Worm (Caenorhabditis elegans) whole organism, L4 larva: ENCODE data around the gene F35F11.2.

Source experiments
- T26A8.4 ChIP-seq: fragments of 200-800 bp; sonication (Bioruptor generic); IDR thresholded peaks from 2 replicates; pipeline ENCODE4 v1.3.6; 2022; ENCODE audit warnings: missing genetic modification characterization, missing compliant biosample characterization
- Y105C5A.15 ChIP-seq: fragments of 200-800 bp; sonication (Bioruptor generic); IDR thresholded peaks from 2 replicates; pipeline ENCODE4 v1.3.6; 2022; ENCODE audit warnings: missing genetic modification characterization, missing compliant biosample characterization
- Y48G9A.11 ChIP-seq: fragments of 200-800 bp; sonication (Bioruptor generic); IDR thresholded peaks from 2 replicates; pipeline ENCODE4 v1.3.6; 2022; ENCODE audit warnings: missing genetic modification reagents, missing genetic modification characterization, missing compliant biosample characterization
- Y75B8A.6 ChIP-seq: fragments of 200-800 bp; sonication (Bioruptor generic); IDR thresholded peaks from 2 replicates; pipeline ENCODE4 v1.3.6; 2022; ENCODE audit warnings: missing genetic modification reagents, missing genetic modification characterization, missing compliant biosample characterization
- ZK337.2 ChIP-seq: fragments of 200-800 bp; sonication (Bioruptor generic); IDR thresholded peaks from 2 replicates; pipeline ENCODE4 v1.3.6; 2022; ENCODE audit warnings: missing genetic modification reagents, missing genetic modification characterization, missing compliant biosample characterization
- aly-2 ChIP-seq: sonication (generic microtip); optimal IDR thresholded peaks from 2 replicates; lab custom pipeline; 2018; ENCODE audit warnings: missing biosample characterization, missing genetic modification characterization
- ceh-20 ChIP-seq: fragments of 200-800 bp; sonication (Bioruptor generic); IDR thresholded peaks from 2 replicates; pipeline ENCODE4 v1.3.6; 2022; ENCODE audit warnings: missing genetic modification reagents, missing genetic modification characterization, missing compliant biosample characterization
- daf-12 ChIP-seq: fragments of 150-350 bp; optimal IDR thresholded peaks from 2 replicates; lab custom pipeline; 2014; ENCODE audit warnings: missing biosample characterization, missing genetic modification reagents, missing genetic modification characterization
- daf-8 ChIP-seq: fragments of 200-800 bp; sonication (Bioruptor generic); IDR thresholded peaks from 2 replicates; pipeline ENCODE4 v1.3.6; 2022; ENCODE audit warnings: missing genetic modification characterization, missing compliant biosample characterization
- duxl-1 ChIP-seq: sonication (generic microtip); optimal IDR thresholded peaks from 2 replicates; lab custom pipeline; 2016; ENCODE audit warnings: mild to moderate bottlenecking, missing genetic modification characterization, moderate library complexity, missing compliant biosample characterization; ENCODE audit not compliant: poor library complexity
- dve-1 ChIP-seq: sonication (generic microtip); optimal IDR thresholded peaks from 2 replicates; lab custom pipeline; 2017; ENCODE audit warnings: antibody characterized with exemption, mild to moderate bottlenecking, missing genetic modification characterization, missing compliant biosample characterization; ENCODE audit not compliant: insufficient read depth
- egl-43 ChIP-seq: fragments of 200-800 bp; sonication (Bioruptor generic); IDR thresholded peaks from 2 replicates; pipeline ENCODE4 v1.3.6; 2022; ENCODE audit warnings: missing genetic modification reagents, missing genetic modification characterization, missing compliant biosample characterization
- fos-1 ChIP-seq: fragments of 150-350 bp; optimal IDR thresholded peaks from 2 replicates; lab custom pipeline; 2014; ENCODE audit warnings: missing biosample characterization, missing genetic modification characterization
- gei-8 ChIP-seq: fragments of 200-800 bp; sonication (Bioruptor generic); optimal IDR thresholded peaks from 2 replicates; lab custom pipeline; 2018; ENCODE audit warnings: mild to moderate bottlenecking, missing genetic modification characterization, missing compliant biosample characterization
- hlh-11 ChIP-seq: fragments of 200-800 bp; sonication (Bioruptor generic); optimal IDR thresholded peaks from 2 replicates; lab custom pipeline; 2018; ENCODE audit warnings: mild to moderate bottlenecking, missing genetic modification characterization, missing compliant biosample characterization
- hlh-30 ChIP-seq: sonication (generic microtip); optimal IDR thresholded peaks from 2 replicates; lab custom pipeline; 2017; ENCODE audit warnings: antibody characterized with exemption, mild to moderate bottlenecking, missing genetic modification characterization, missing compliant biosample characterization; ENCODE audit not compliant: insufficient read depth
- jun-1 ChIP-seq: fragments of 150-350 bp; optimal IDR thresholded peaks from 2 replicates; lab custom pipeline; 2014; ENCODE audit warnings: missing biosample characterization, missing genetic modification reagents, missing genetic modification characterization
- lsy-2 ChIP-seq, 2 experiments: fragments of 150-350 bp in 1 of 2; sonication (generic microtip) in 1 of 2; optimal IDR thresholded peaks; 2 replicates each; lab custom pipeline; 2014 to 2017; ENCODE audit warnings: missing biosample characterization in 2 of 2, missing genetic modification characterization in 2 of 2
- madf-5 ChIP-seq, 2 experiments: fragments of 200-800 bp; sonication (Bioruptor generic); IDR thresholded peaks; 2 replicates each; pipeline ENCODE4 v1.3.6; 2022; ENCODE audit warnings: missing compliant biosample characterization in 2 of 2, missing genetic modification characterization in 2 of 2
- madf-9 ChIP-seq: fragments of 200-800 bp; sonication (Bioruptor generic); conservative IDR thresholded peaks from 2 replicates; pipeline ENCODE4 v1.3.6; 2022; ENCODE audit warnings: missing genetic modification reagents, missing genetic modification characterization, missing compliant biosample characterization
- mdl-1 ChIP-seq, 2 experiments: fragments of 150-350 bp in 1 of 2; sonication (generic microtip) in 1 of 2; optimal IDR thresholded peaks; 2 replicates each; lab custom pipeline; 2014 to 2017; ENCODE audit warnings: missing biosample characterization in 2 of 2, missing genetic modification characterization in 2 of 2
- mdt-29 ChIP-seq: fragments of 200-800 bp; sonication (Bioruptor generic); IDR thresholded peaks from 2 replicates; pipeline ENCODE4 v1.3.6; 2022; ENCODE audit warnings: missing genetic modification reagents, missing genetic modification characterization, missing compliant biosample characterization
- mep-1 ChIP-seq: fragments of 150-350 bp; sonication (generic microtip); optimal IDR thresholded peaks from 3 replicates; lab custom pipeline; 2014; ENCODE audit warnings: missing biosample characterization, missing genetic modification characterization
- mes-2 ChIP-seq: sonication (generic microtip); optimal IDR thresholded peaks from 2 replicates; lab custom pipeline; 2016; ENCODE audit warnings: missing genotype, mild to moderate bottlenecking, missing genetic modification characterization, missing compliant biosample characterization; ENCODE audit not compliant: poor library complexity, severe bottlenecking
- mxl-2 ChIP-seq: fragments of 200-800 bp; sonication (Bioruptor generic); conservative IDR thresholded peaks from 2 replicates; pipeline ENCODE4 v1.3.6; 2022; ENCODE audit warnings: missing genetic modification reagents, missing genetic modification characterization, missing compliant biosample characterization
- mxl-3 ChIP-seq: fragments of 200-800 bp; sonication (Bioruptor generic); optimal IDR thresholded peaks from 2 replicates; lab custom pipeline; 2018; ENCODE audit warnings: mild to moderate bottlenecking, missing genetic modification characterization, missing compliant biosample characterization
- nhr-10 ChIP-seq: fragments of 150-350 bp; optimal IDR thresholded peaks from 2 replicates; lab custom pipeline; 2014; ENCODE audit warnings: missing biosample characterization, missing genetic modification characterization
- nhr-11 ChIP-seq: fragments of 150-350 bp; optimal IDR thresholded peaks from 2 replicates; lab custom pipeline; 2014; ENCODE audit warnings: missing biosample characterization, missing genetic modification characterization
- nhr-111 ChIP-seq: fragments of 200-800 bp; sonication (Bioruptor generic); optimal IDR thresholded peaks from 2 replicates; lab custom pipeline; 2018; ENCODE audit warnings: mild to moderate bottlenecking, missing genetic modification characterization, missing compliant biosample characterization
- nhr-25 ChIP-seq: sonication (generic microtip); optimal IDR thresholded peaks from 2 replicates; lab custom pipeline; 2017; ENCODE audit warnings: missing genetic modification characterization, mild to moderate bottlenecking, missing compliant biosample characterization, antibody characterized with exemption, moderate library complexity, borderline replicate concordance; ENCODE audit not compliant: insufficient read depth
- nhr-28 ChIP-seq: fragments of 150-350 bp; optimal IDR thresholded peaks from 2 replicates; lab custom pipeline; 2014; ENCODE audit warnings: missing biosample characterization, missing genetic modification characterization
- nhr-41 ChIP-seq: fragments of 200-800 bp; sonication (Bioruptor generic); IDR thresholded peaks from 2 replicates; pipeline ENCODE4 v1.3.6; 2022; ENCODE audit warnings: missing genetic modification reagents, missing genetic modification characterization, missing compliant biosample characterization
- nhr-48 ChIP-seq: sonication (generic microtip); optimal IDR thresholded peaks from 2 replicates; lab custom pipeline; 2016; ENCODE audit warnings: mild to moderate bottlenecking, missing genetic modification characterization, missing compliant biosample characterization
- nhr-76 ChIP-seq: fragments of 150-350 bp; optimal IDR thresholded peaks from 2 replicates; lab custom pipeline; 2014; ENCODE audit warnings: missing biosample characterization, missing genetic modification characterization
- nhr-77 ChIP-seq: fragments of 150-350 bp; optimal IDR thresholded peaks from 2 replicates; lab custom pipeline; 2014; ENCODE audit warnings: missing biosample characterization, missing genetic modification characterization
- pha-4 ChIP-seq, 2 experiments: fragments of 150-350 bp in 1 of 2; fragments of 200-800 bp in 1 of 2; sonication (Bioruptor generic) in 1 of 2; IDR thresholded peaks in 1 of 2; optimal IDR thresholded peaks in 1 of 2; 2 replicates each; pipeline versions ENCODE4 v1.3.6 to Lab custom; 2014 to 2022; ENCODE audit warnings: missing genetic modification characterization in 2 of 2, missing genetic modification reagents in 2 of 2, missing biosample characterization in 1 of 2, missing compliant biosample characterization in 1 of 2
- php-3 ChIP-seq: fragments of 200-800 bp; sonication (Bioruptor generic); IDR thresholded peaks from 2 replicates; pipeline ENCODE4 v1.3.6; 2022; ENCODE audit warnings: missing genetic modification reagents, missing genetic modification characterization, missing compliant biosample characterization
- pqm-1 ChIP-seq: sonication (generic microtip); optimal IDR thresholded peaks from 2 replicates; lab custom pipeline; 2017; ENCODE audit warnings: missing biosample characterization, missing genetic modification characterization
- saeg-2 ChIP-seq: fragments of 200-800 bp; sonication (Bioruptor generic); IDR thresholded peaks from 2 replicates; pipeline ENCODE4 v1.3.6; 2022; ENCODE audit warnings: missing genetic modification reagents, missing genetic modification characterization, missing compliant biosample characterization
- set-16 ChIP-seq: fragments of 200-800 bp; sonication (Bioruptor generic); IDR thresholded peaks from 2 replicates; pipeline ENCODE4 v1.3.6; 2022; ENCODE audit warnings: missing genetic modification reagents, missing genetic modification characterization, missing compliant biosample characterization
- tag-97 ChIP-seq: fragments of 200-800 bp; sonication (Bioruptor generic); IDR thresholded peaks from 2 replicates; pipeline ENCODE4 v1.3.6; 2022; ENCODE audit warnings: missing genetic modification characterization, missing compliant biosample characterization
- tra-1 ChIP-seq: fragments of 200-800 bp; sonication (Bioruptor generic); IDR thresholded peaks from 2 replicates; pipeline ENCODE4 v1.3.6; 2022; ENCODE audit warnings: missing genetic modification reagents, missing genetic modification characterization, missing compliant biosample characterization
- unc-62 ChIP-seq, 3 experiments: fragments of 150-350 bp in 1 of 3; sonication (generic microtip); optimal IDR thresholded peaks in 2 of 3; peaks in 1 of 3; 1 replicate in 1 of 3; 2 replicates in 2 of 3; lab custom pipeline; 2014 to 2017; ENCODE audit warnings: missing biosample characterization in 3 of 3, missing genetic modification characterization in 3 of 3, missing genetic modification reagents in 3 of 3, missing genotype in 1 of 3
- vab-7 ChIP-seq: fragments of 200-800 bp; sonication (Bioruptor generic); IDR thresholded peaks from 2 replicates; pipeline ENCODE4 v1.3.6; 2022; ENCODE audit warnings: missing genetic modification reagents, missing genetic modification characterization, missing compliant biosample characterization
- zfp-3 ChIP-seq: fragments of 200-800 bp; sonication (Bioruptor generic); conservative IDR thresholded peaks from 2 replicates; pipeline ENCODE4 v1.3.6; 2022; ENCODE audit warnings: missing genetic modification reagents, missing genetic modification characterization, missing compliant biosample characterization
- ztf-7 ChIP-seq: fragments of 150-350 bp; optimal IDR thresholded peaks from 2 replicates; lab custom pipeline; 2014; ENCODE audit warnings: missing biosample characterization, missing genetic modification characterization

F35F11.2 gene

DNA sequence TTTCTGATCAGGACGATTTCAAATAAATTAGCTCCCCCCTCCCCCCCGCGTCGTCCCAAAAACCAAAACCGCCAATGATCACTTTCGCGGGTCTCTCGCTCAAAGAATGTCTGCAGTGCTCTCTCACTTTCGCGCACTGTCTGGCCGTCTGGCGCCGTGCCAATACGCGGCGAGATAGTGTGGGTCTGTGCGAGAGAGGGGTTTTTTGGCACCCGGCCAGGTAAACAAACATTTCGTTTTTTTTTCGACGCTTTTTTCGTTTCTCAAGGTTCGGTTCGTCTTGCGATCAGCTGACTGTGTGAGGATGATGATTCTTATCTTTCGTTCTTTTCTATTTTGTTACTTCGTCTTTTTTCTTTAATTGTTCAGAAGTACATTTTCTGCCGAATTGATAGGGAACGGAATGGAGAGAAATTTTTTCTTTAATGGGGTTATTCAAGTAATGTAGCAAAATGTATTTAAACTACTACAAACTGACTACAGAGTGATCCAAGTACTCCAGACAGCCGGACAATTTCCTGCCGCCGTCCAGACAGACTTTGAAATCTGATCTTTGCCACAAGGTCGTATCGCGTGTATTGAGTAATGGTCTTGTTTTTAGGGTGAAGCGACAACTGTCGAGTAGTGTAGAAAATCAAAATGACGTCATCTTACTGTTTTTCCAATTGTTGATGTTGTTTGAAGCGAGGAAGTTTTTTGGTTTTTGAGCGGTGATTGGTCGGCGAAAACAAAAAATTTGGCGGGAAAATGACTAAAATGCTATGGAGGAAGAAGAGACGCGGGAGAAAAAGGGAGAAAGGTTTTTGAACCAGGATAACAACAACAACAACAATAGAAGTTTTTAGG, 15.7 kb upstream of the F35F11.2 start (continued):
- peak; percentile 86 for TF ChIP-seq tra-1 (GFP tag; lab: Robert Waterston, UW)
- peak; percentile 46 for TF ChIP-seq nhr-25 (tag; lab: Kevin White, UChicago)
- peak; percentile 20 for TF ChIP-seq pqm-1 (tag; lab: Kevin White, UChicago)
- no peak for TF ChIP-seq Y105C5A.15 (GFP tag; lab: Robert Waterston, UW)
- TF ChIP-seq lsy-2 (tag; optimal IDR thresholded peaks at IDR 0.05; lab: Kevin White, UChicago), result peak in 1 of 2 experiments; percentile 63
- TF ChIP-seq php-3 (GFP tag; lab: Robert Waterston, UW), result peak; percentile 27; the same call in 1 of the 2 replicates
- peak; percentile 90 for TF ChIP-seq dve-1
- peak in 1 of 2 experiments; percentile 82 for TF ChIP-seq mdl-1 (tag; optimal IDR thresholded peaks at IDR 0.05; lab: Kevin White, UChicago)
- peak; percentile 23 for TF ChIP-seq nhr-10 (tag; lab: Kevin White, UChicago)
- TF ChIP-seq mes-2, result peak; percentile 80
- TF ChIP-seq aly-2 (tag; lab: Kevin White, UChicago), result no peak
- no peak for TF ChIP-seq ceh-20 (GFP tag; lab: Robert Waterston, UW)
- peak; percentile 64 for TF ChIP-seq nhr-11
- peak; percentile 5 for TF ChIP-seq mxl-3 (GFP tag; lab: Kevin White, UChicago)
- TF ChIP-seq fos-1 (tag; lab: Kevin White, UChicago), result no peak
- TF ChIP-seq zfp-3, result no peak
- no peak for TF ChIP-seq vab-7 (GFP tag; lab: Robert Waterston, UW)
- TF ChIP-seq saeg-2 (GFP tag; lab: Robert Waterston, UW), result peak; percentile 14; the same call in 1 of the 2 replicates
- TF ChIP-seq hlh-11, result peak; percentile 93
- TF ChIP-seq mxl-2, result no peak
- no peak for TF ChIP-seq tag-97 (GFP tag; lab: Robert Waterston, UW)
- TF ChIP-seq Y48G9A.11 (GFP tag; lab: Robert Waterston, UW), result no peak
- TF ChIP-seq nhr-76 (tag; lab: Kevin White, UChicago), result no peak
- peak; percentile 68 for TF ChIP-seq nhr-48 (tag; lab: Kevin White, UChicago)
- no peak for TF ChIP-seq madf-5 (GFP tag; IDR thresholded peaks at IDR 0.05; lab: Robert Waterston, UW)
- no peak for TF ChIP-seq daf-12 (tag; lab: Kevin White, UChicago)
- no peak for TF ChIP-seq ZK337.2 (GFP tag; lab: Robert Waterston, UW)
- TF ChIP-seq nhr-28 (tag; lab: Kevin White, UChicago), result peak; percentile 93
- TF ChIP-seq duxl-1 (tag; lab: Kevin White, UChicago), result peak; percentile 23
- TF ChIP-seq hlh-30 (tag; lab: Kevin White, UChicago), result no peak
- TF ChIP-seq unc-62 (GFP tag; optimal IDR thresholded peaks at IDR 0.05 in 1 of 2; lab: Kevin White, UChicago), result peak in 1 of 2 experiments; percentile 55
- TF ChIP-seq unc-62 (tag; optimal IDR thresholded peaks at IDR 0.05; lab: Kevin White, UChicago), result no peak
- peak; percentile 80 for TF ChIP-seq mep-1 (tag; lab: Kevin White, UChicago)
- peak; percentile 85 for TF ChIP-seq set-16
- no peak for TF ChIP-seq madf-9
- TF ChIP-seq nhr-41 (GFP tag; lab: Robert Waterston, UW), result no peak
- no peak for TF ChIP-seq ztf-7 (tag; lab: Kevin White, UChicago)
- no peak for TF ChIP-seq mdt-29 (GFP tag; lab: Robert Waterston, UW)
- TF ChIP-seq nhr-77, result peak; percentile 84
- peak; percentile 79 for TF ChIP-seq pha-4 (GFP tag; IDR thresholded peaks at IDR 0.05; lab: Robert Waterston, UW)
- no peak for TF ChIP-seq pha-4 (tag; optimal IDR thresholded peaks at IDR 0.05; lab: Kevin White, UChicago)
- no peak for TF ChIP-seq nhr-111 (GFP tag; lab: Kevin White, UChicago)
- TF ChIP-seq jun-1 (tag; lab: Kevin White, UChicago), result peak; percentile 72
- no peak for TF ChIP-seq daf-8 (GFP tag; lab: Robert Waterston, UW)
- TF ChIP-seq egl-43, result peak; percentile 64; the same call in 1 of the 2 replicates
- TF ChIP-seq Y75B8A.6 (GFP tag; lab: Robert Waterston, UW), result no peak
- peak; percentile 70 for TF ChIP-seq gei-8 (GFP tag; lab: Kevin White, UChicago)
- peak; percentile 66 for TF ChIP-seq T26A8.4 (GFP tag; lab: Robert Waterston, UW)
